Fruit fly (Drosophila melanogaster) whole organism, embryonic: ENCODE measurements around the gene unc-119.

Experiments
- CG10654 ChIP-seq: fragments of 200-800 bp; sonication (Bioruptor generic); optimal IDR thresholded peaks from 2 replicates; lab custom pipeline; 2016; ENCODE audit warnings: missing biosample characterization, missing genetic modification characterization
- CG11723 ChIP-seq: fragments of 200-800 bp; sonication (Bioruptor generic); optimal IDR thresholded peaks from 2 replicates; lab custom pipeline; 2017; ENCODE audit warnings: missing biosample characterization, mild to moderate bottlenecking, missing genetic modification characterization
- CG12219 ChIP-seq: fragments of 200-800 bp; sonication (Bioruptor generic); optimal IDR thresholded peaks from 3 replicates; lab custom pipeline; 2018; ENCODE audit warnings: missing biosample characterization, mild to moderate bottlenecking, missing genetic modification characterization
- CG1233 ChIP-seq: fragments of 200-800 bp; sonication (Bioruptor generic); optimal IDR thresholded peaks from 4 replicates; lab custom pipeline; 2018; ENCODE audit warnings: missing biosample characterization, mild to moderate bottlenecking, missing genetic modification characterization
- CG12769 ChIP-seq: fragments of 200-800 bp; sonication (Bioruptor generic); optimal IDR thresholded peaks from 2 replicates; lab custom pipeline; 2019; ENCODE audit warnings: missing biosample characterization, mild to moderate bottlenecking, missing genetic modification characterization, moderate library complexity
- CG14014 ChIP-seq: fragments of 200-800 bp; sonication (Bioruptor generic); IDR thresholded peaks from 2 replicates; pipeline ENCODE4 v1.3.6; 2022; ENCODE audit warnings: missing biosample characterization, missing genetic modification characterization
- CG17186 ChIP-seq: fragments of 200-800 bp; sonication (Bioruptor generic); optimal IDR thresholded peaks from 3 replicates; lab custom pipeline; 2017; ENCODE audit warnings: missing biosample characterization, missing genetic modification reagents, missing genetic modification characterization
- CG17328 ChIP-seq: fragments of 200-800 bp; sonication (Bioruptor generic); IDR thresholded peaks from 2 replicates; pipeline ENCODE4 v1.3.6; 2022; ENCODE audit warnings: missing biosample characterization, missing genetic modification characterization
- CG18619 ChIP-seq: fragments of 200-800 bp; sonication (Bioruptor generic); optimal IDR thresholded peaks from 3 replicates; lab custom pipeline; 2017; ENCODE audit warnings: missing biosample characterization, mild to moderate bottlenecking, missing genetic modification characterization
- CG2116 ChIP-seq: fragments of 200-800 bp; sonication (Bioruptor generic); optimal IDR thresholded peaks from 3 replicates; lab custom pipeline; 2018; ENCODE audit warnings: missing biosample characterization, mild to moderate bottlenecking, missing genetic modification characterization
- CG2712 ChIP-seq: fragments of 200-800 bp; optimal IDR thresholded peaks from 3 replicates; lab custom pipeline; 2019; ENCODE audit warnings: missing biosample characterization, mild to moderate bottlenecking, missing genetic modification characterization, moderate library complexity
- CG30431 ChIP-seq: fragments of 200-800 bp; sonication (Bioruptor generic); optimal IDR thresholded peaks from 2 replicates; lab custom pipeline; 2017; ENCODE audit warnings: missing biosample characterization, missing genetic modification characterization
- CG3065 ChIP-seq: fragments of 200-800 bp; sonication (Bioruptor generic); optimal IDR thresholded peaks from 2 replicates; lab custom pipeline; 2016; ENCODE audit warnings: missing biosample characterization, missing genetic modification characterization
- CG3163 ChIP-seq: fragments of 200-800 bp; sonication (Bioruptor generic); optimal IDR thresholded peaks from 3 replicates; lab custom pipeline; 2016; ENCODE audit warnings: missing biosample characterization, missing genetic modification characterization
- CG32532 ChIP-seq: fragments of 200-800 bp; sonication (Bioruptor generic); IDR thresholded peaks from 2 replicates; pipeline ENCODE4 v1.3.6; 2022; ENCODE audit warnings: missing biosample characterization, missing genetic modification characterization
- CG33557 ChIP-seq: fragments of 200-800 bp; sonication (Bioruptor generic); optimal IDR thresholded peaks from 2 replicates; lab custom pipeline; 2019; ENCODE audit warnings: missing biosample characterization, mild to moderate bottlenecking, missing genetic modification characterization, moderate library complexity
- CG4360 ChIP-seq: fragments of 200-800 bp; sonication (Bioruptor generic); IDR thresholded peaks from 2 replicates; pipeline ENCODE4 v1.3.6; 2022; ENCODE audit warnings: missing biosample characterization, missing genetic modification characterization
- CG4404 ChIP-seq: fragments of 200-800 bp; sonication (Bioruptor generic); IDR thresholded peaks from 2 replicates; pipeline ENCODE4 v1.3.6; 2022; ENCODE audit warnings: missing biosample characterization, missing genetic modification characterization
- CG4707 ChIP-seq: fragments of 200-800 bp; sonication (Bioruptor generic); optimal IDR thresholded peaks from 2 replicates; lab custom pipeline; 2018; ENCODE audit warnings: missing biosample characterization, mild to moderate bottlenecking, missing genetic modification characterization, moderate library complexity
- CG6689 ChIP-seq: fragments of 200-800 bp; sonication (Bioruptor generic); IDR thresholded peaks from 2 replicates; pipeline ENCODE4 v1.3.6; 2022; ENCODE audit warnings: missing biosample characterization, missing genetic modification characterization
- CG8388 ChIP-seq: fragments of 200-800 bp; sonication (Bioruptor generic); optimal IDR thresholded peaks from 2 replicates; lab custom pipeline; 2019; ENCODE audit warnings: missing biosample characterization, mild to moderate bottlenecking, missing genetic modification characterization, moderate library complexity
- Drgx ChIP-seq: fragments of 200-800 bp; sonication (Bioruptor generic); IDR thresholded peaks from 2 replicates; pipeline ENCODE4 v1.3.6; 2022; ENCODE audit warnings: missing biosample characterization, missing genetic modification characterization
- Ets97D ChIP-seq: fragments of 200-800 bp; sonication (Bioruptor generic); optimal IDR thresholded peaks from 3 replicates; lab custom pipeline; 2016; ENCODE audit warnings: missing biosample characterization, missing genetic modification characterization
- Lpt ChIP-seq: fragments of >200 bp; optimal IDR thresholded peaks from 2 replicates; lab custom pipeline; 2018; ENCODE audit warnings: missing biosample characterization, missing genetic modification characterization
- Mes4 ChIP-seq: fragments of 200-800 bp; sonication (Bioruptor generic); optimal IDR thresholded peaks from 2 replicates; lab custom pipeline; 2016; ENCODE audit warnings: missing biosample characterization, missing genetic modification characterization
- Neu2 ChIP-seq: fragments of 200-800 bp; sonication (Bioruptor generic); optimal IDR thresholded peaks from 3 replicates; lab custom pipeline; 2016; ENCODE audit warnings: missing biosample characterization, missing genetic modification characterization, borderline replicate concordance
- Pdp1 ChIP-seq, 2 experiments: fragments of 200-800 bp; sonication (Bioruptor generic); optimal IDR thresholded peaks; 3 replicates each; lab custom pipeline; 2016; ENCODE audit warnings: missing biosample characterization in 2 of 2, missing genetic modification characterization in 2 of 2, mild to moderate bottlenecking in 1 of 2, moderate library complexity in 1 of 2
- Rfx ChIP-seq: fragments of 200-800 bp; sonication (Bioruptor generic); IDR thresholded peaks from 2 replicates; pipeline ENCODE4 v1.3.6; 2022; ENCODE audit warnings: missing biosample characterization, missing genetic modification characterization
- Rx ChIP-seq: fragments of 200-800 bp; sonication (Bioruptor generic); IDR thresholded peaks from 2 replicates; pipeline ENCODE4 v1.3.6; 2022; ENCODE audit warnings: missing biosample characterization, missing genetic modification characterization
- Sox100B ChIP-seq: fragments of 200-800 bp; sonication (Bioruptor generic); optimal IDR thresholded peaks from 3 replicates; lab custom pipeline; 2018; ENCODE audit warnings: missing biosample characterization, mild to moderate bottlenecking, missing genetic modification characterization
- Sox102F ChIP-seq: fragments of 200-800 bp; sonication (Bioruptor generic); optimal IDR thresholded peaks from 2 replicates; lab custom pipeline; 2018; ENCODE audit warnings: missing biosample characterization, mild to moderate bottlenecking, missing genetic modification characterization, moderate library complexity
- TFAM ChIP-seq: fragments of 200-800 bp; sonication (Bioruptor generic); optimal IDR thresholded peaks from 2 replicates; lab custom pipeline; 2017; ENCODE audit warnings: missing biosample characterization, missing genetic modification characterization, inconsistent platforms
- abd-A ChIP-seq: fragments of 200-800 bp; sonication (Bioruptor generic); optimal IDR thresholded peaks from 3 replicates; lab custom pipeline; 2019; ENCODE audit warnings: missing biosample characterization, mild to moderate bottlenecking, missing genetic modification characterization, moderate library complexity
- ap ChIP-seq: fragments of 200-800 bp; sonication (Bioruptor generic); IDR thresholded peaks from 2 replicates; pipeline ENCODE4 v1.3.6; 2022; ENCODE audit warnings: missing biosample characterization, missing genetic modification characterization
- bbx ChIP-seq: fragments of 200-800 bp; sonication (Bioruptor generic); IDR thresholded peaks from 2 replicates; pipeline ENCODE4 v1.3.6; 2022; ENCODE audit warnings: missing biosample characterization, missing genetic modification characterization; ENCODE audit not compliant: partially characterized antibody
- chif ChIP-seq, 2 experiments: fragments of 200-800 bp; sonication (Bioruptor generic); optimal IDR thresholded peaks; 3 replicates each; lab custom pipeline; 2016; ENCODE audit warnings: missing biosample characterization in 2 of 2, missing genetic modification characterization in 2 of 2
- cwo ChIP-seq: fragments of 200-800 bp; sonication (Bioruptor generic); optimal IDR thresholded peaks from 3 replicates; lab custom pipeline; 2017; ENCODE audit warnings: missing biosample characterization, missing genetic modification characterization, mild to moderate bottlenecking, moderate library complexity, missing genetic modification reagents
- dan ChIP-seq: fragments of 200-800 bp; sonication (Bioruptor generic); IDR thresholded peaks from 2 replicates; pipeline ENCODE4 v1.3.6; 2022; ENCODE audit warnings: missing biosample characterization, missing genetic modification characterization
- danr ChIP-seq: fragments of 200-800 bp; sonication (Bioruptor generic); IDR thresholded peaks from 2 replicates; pipeline ENCODE4 v1.3.6; 2022; ENCODE audit warnings: missing biosample characterization, missing genetic modification characterization
- gcm ChIP-seq: fragments of 200-800 bp; sonication (Bioruptor generic); optimal IDR thresholded peaks from 2 replicates; lab custom pipeline; 2019; ENCODE audit warnings: missing biosample characterization, mild to moderate bottlenecking, missing genetic modification characterization, moderate library complexity
- ham ChIP-seq: fragments of 200-800 bp; sonication (Bioruptor generic); IDR thresholded peaks from 2 replicates; pipeline ENCODE4 v1.3.6; 2022; ENCODE audit warnings: missing biosample characterization, missing genetic modification characterization
- inv ChIP-seq: fragments of 200-800 bp; sonication (Bioruptor generic); IDR thresholded peaks from 2 replicates; pipeline ENCODE4 v1.3.6; 2022; ENCODE audit warnings: missing biosample characterization, missing genetic modification characterization; ENCODE audit not compliant: partially characterized antibody
- lmd ChIP-seq: fragments of 200-800 bp; sonication (Bioruptor generic); IDR thresholded peaks from 2 replicates; pipeline ENCODE4 v1.3.6; 2022; ENCODE audit warnings: missing biosample characterization, missing genetic modification characterization
- nerfin-1 ChIP-seq: fragments of 200-800 bp; sonication (Bioruptor generic); optimal IDR thresholded peaks from 3 replicates; lab custom pipeline; 2019; ENCODE audit warnings: missing biosample characterization, mild to moderate bottlenecking, missing genetic modification characterization, moderate library complexity
- nmo ChIP-seq: fragments of 200-800 bp; sonication (Bioruptor generic); optimal IDR thresholded peaks from 2 replicates; lab custom pipeline; 2018; ENCODE audit warnings: missing biosample characterization, mild to moderate bottlenecking, missing genetic modification characterization, moderate library complexity
- phol ChIP-seq: fragments of 200-800 bp; sonication (Bioruptor generic); optimal IDR thresholded peaks from 3 replicates; lab custom pipeline; 2018; ENCODE audit warnings: missing biosample characterization, mild to moderate bottlenecking, missing genetic modification characterization, moderate library complexity
- row ChIP-seq: fragments of 200-800 bp; sonication (Bioruptor generic); IDR thresholded peaks from 3 replicates; pipeline ENCODE4 v1.3.6; 2022; ENCODE audit warnings: missing biosample characterization, missing genetic modification characterization
- tio ChIP-seq: fragments of 200-800 bp; sonication (Bioruptor generic); optimal IDR thresholded peaks from 2 replicates; lab custom pipeline; 2017; ENCODE audit warnings: missing biosample characterization, missing genetic modification characterization, inconsistent platforms
- wor ChIP-seq: fragments of 200-800 bp; sonication (Bioruptor generic); IDR thresholded peaks from 2 replicates; pipeline ENCODE4 v1.3.6; 2022; ENCODE audit warnings: missing biosample characterization, missing genetic modification characterization

Gene unc-119

DNA sequence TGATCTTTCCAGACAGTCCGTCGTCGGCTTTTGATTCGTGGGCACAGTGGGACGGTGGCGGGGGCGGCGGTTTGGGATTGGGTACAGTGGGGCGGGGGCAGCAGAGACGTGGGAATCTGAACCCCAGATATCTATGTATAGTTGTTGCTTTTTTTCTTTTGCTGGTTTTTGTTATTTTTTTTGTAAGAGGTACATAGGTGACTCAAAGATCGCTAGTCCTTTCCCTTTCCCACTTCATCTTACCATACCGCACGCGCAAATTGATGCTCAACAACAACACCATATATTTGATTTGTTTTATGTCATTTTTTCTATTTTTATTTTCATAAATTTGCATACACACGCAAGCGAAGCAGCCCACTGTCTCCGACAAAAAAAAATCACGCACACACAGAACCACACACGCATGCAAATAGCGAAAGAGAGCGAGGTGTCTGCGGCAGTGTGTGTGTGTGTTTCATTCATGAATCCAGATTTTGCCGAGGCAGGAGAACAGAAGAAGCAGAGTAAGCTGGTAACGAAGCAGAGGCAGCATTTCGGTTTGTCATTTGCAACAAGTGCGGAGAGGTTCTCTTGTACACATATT lies 14.7 kb upstream of the unc-119 start (continued):
- peak; percentile 43; the same call in 1 of the 2 replicates for TF ChIP-seq CG17328
- peak; percentile 36 for TF ChIP-seq cwo (GFP tag; lab: Kevin White, UChicago)
- peak; percentile 29 for TF ChIP-seq CG1233
- TF ChIP-seq CG33557 (GFP tag; lab: Kevin White, UChicago) = peak; percentile 22
- TF ChIP-seq CG4707 (GFP tag; lab: Kevin White, UChicago) = peak; percentile 94
- TF ChIP-seq nerfin-1 = peak; percentile 43
- TF ChIP-seq Drgx (GFP tag; lab: Robert Waterston, UW) = peak; percentile 72
- no peak for TF ChIP-seq dan (GFP tag; lab: Robert Waterston, UW)
- TF ChIP-seq CG30431 (GFP tag; lab: Kevin White, UChicago) = peak; percentile 73
- TF ChIP-seq CG2116 (GFP tag; lab: Kevin White, UChicago) = peak; percentile 22
- TF ChIP-seq gcm = no peak
- TF ChIP-seq CG12769 (tag; lab: Kevin White, UChicago) = peak; percentile 51
- TF ChIP-seq tio = no peak
- peak; percentile 24; the same call in 1 of the 2 replicates for TF ChIP-seq Rfx (GFP tag; lab: Robert Waterston, UW)
- no peak for TF ChIP-seq bbx (GFP tag; lab: Robert Waterston, UW)
- TF ChIP-seq CG18619 (GFP tag; lab: Kevin White, UChicago) = peak; percentile 58
- peak; percentile 75 for TF ChIP-seq nmo (GFP tag; lab: Kevin White, UChicago)
- peak; percentile 22 to 30 for TF ChIP-seq Pdp1 (GFP tag; optimal IDR thresholded peaks at IDR 0.05; lab: Kevin White, UChicago)
- no peak for TF ChIP-seq Neu2
- TF ChIP-seq CG2712 (tag; lab: Kevin White, UChicago) = peak; percentile 67
- TF ChIP-seq CG10654 (GFP tag; lab: Kevin White, UChicago) = peak; percentile 1
- peak; percentile 55 for TF ChIP-seq ap (GFP tag; lab: Robert Waterston, UW)
- 0 out of 2 replicates have a peak, but pooled peaks have one; percentile 24 for TF ChIP-seq Rx
- TF ChIP-seq Mes4 (GFP tag; lab: Kevin White, UChicago) = no peak
- TF ChIP-seq CG17186 (GFP tag; lab: Kevin White, UChicago) = no peak
- peak; percentile 42; the same call in 1 of the 2 replicates for TF ChIP-seq CG14014
- no peak for TF ChIP-seq inv (GFP tag; lab: Robert Waterston, UW)
- TF ChIP-seq CG11723 = peak; percentile 37
- TF ChIP-seq Ets97D (GFP tag; lab: Kevin White, UChicago) = no peak
- TF ChIP-seq abd-A (tag; lab: Kevin White, UChicago) = peak; percentile 16
- peak; percentile 54 for TF ChIP-seq Sox102F (GFP tag; lab: Kevin White, UChicago)
- peak; percentile 40; the same call in 1 of the 2 replicates for TF ChIP-seq CG4404 (GFP tag; lab: Robert Waterston, UW)
- no peak for TF ChIP-seq ham (GFP tag; lab: Robert Waterston, UW)
- TF ChIP-seq CG8388 (GFP tag; lab: Kevin White, UChicago) = peak; percentile 39
- TF ChIP-seq lmd (GFP tag; lab: Robert Waterston, UW) = peak; percentile 51
- no peak for TF ChIP-seq TFAM
- TF ChIP-seq wor (GFP tag; lab: Robert Waterston, UW) = peak; percentile 23
- peak; percentile 75 for TF ChIP-seq phol (tag; lab: Kevin White, UChicago)
- peak; percentile 73 for TF ChIP-seq row (GFP tag; lab: Robert Waterston, UW)
- no peak for TF ChIP-seq Lpt (GFP tag; lab: Kevin White, UChicago)
- peak; percentile 26 for TF ChIP-seq CG3163 (GFP tag; lab: Kevin White, UChicago)
- TF ChIP-seq chif (GFP tag; optimal IDR thresholded peaks at IDR 0.05; lab: Kevin White, UChicago) = peak; percentile 22 to 56
- TF ChIP-seq CG12219 (GFP tag; lab: Kevin White, UChicago) = peak; percentile 18
- peak; percentile 40; the same call in 1 of the 2 replicates for TF ChIP-seq CG32532 (GFP tag; lab: Robert Waterston, UW)
- TF ChIP-seq CG4360 (GFP tag; lab: Robert Waterston, UW) = peak; percentile 55; the same call in 1 of the 2 replicates
- TF ChIP-seq CG3065 = no peak
- peak; percentile 63; the same call in 1 of the 2 replicates for TF ChIP-seq CG6689 (GFP tag; lab: Robert Waterston, UW)
- peak; percentile 37 for TF ChIP-seq Sox100B (GFP tag; lab: Kevin White, UChicago)
- no peak for TF ChIP-seq danr (GFP tag; lab: Robert Waterston, UW)
